Worm (Caenorhabditis elegans): Measurements from ENCODE around the gene ctsa-2.

DNA sequence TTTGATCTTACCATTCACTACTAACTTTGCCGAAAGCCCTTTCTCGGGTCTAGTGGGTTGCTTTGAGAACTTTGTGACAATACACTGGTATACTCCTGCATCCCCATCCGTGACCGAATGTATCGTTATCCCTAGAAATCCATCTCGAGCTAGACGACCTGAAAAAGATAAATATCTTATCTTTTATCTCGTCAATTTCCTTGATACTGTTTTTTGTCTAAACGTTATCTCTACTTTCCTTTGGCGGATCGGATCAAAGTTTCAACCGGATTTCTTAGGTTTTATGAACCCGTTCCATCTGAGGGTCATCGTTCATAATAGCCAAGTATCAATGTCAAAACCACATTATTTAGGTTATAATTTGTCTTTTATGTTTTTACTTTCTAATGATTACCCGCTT, 45.9 kb downstream of the ctsa-2 start:
- TF ChIP-seq nhr-76 (tag; optimal IDR thresholded peaks at IDR 0.05) (no peak), hlh-30 (tag; optimal IDR thresholded peaks at IDR 0.05; ENCODE audit: insufficient read depth) (no peak)
